Worm (Caenorhabditis elegans) whole organism, late embryonic: ENCODE results near the gene Y49F6B.2.

Source experiments
- C08G9.2 ChIP-seq: sonication (generic microtip); optimal IDR thresholded peaks from 2 replicates; lab custom pipeline; 2016; ENCODE audit warnings: mild to moderate bottlenecking, missing genetic modification characterization, moderate library complexity, missing compliant biosample characterization
- ama-1 ChIP-seq: fragments of 150-350 bp; optimal IDR thresholded peaks from 2 replicates; lab custom pipeline; 2014
- ceh-14 ChIP-seq: sonication (generic microtip); optimal IDR thresholded peaks from 2 replicates; lab custom pipeline; 2016; ENCODE audit warnings: missing genotype, missing genetic modification characterization, missing compliant biosample characterization
- ceh-18 ChIP-seq: sonication (generic microtip); optimal IDR thresholded peaks from 2 replicates; lab custom pipeline; 2016; ENCODE audit warnings: missing genetic modification characterization, missing compliant biosample characterization
- ceh-22 ChIP-seq: sonication (generic microtip); optimal IDR thresholded peaks from 2 replicates; lab custom pipeline; 2017; ENCODE audit warnings: missing biosample characterization, missing genetic modification characterization
- ceh-31 ChIP-seq: sonication (generic microtip); optimal IDR thresholded peaks from 2 replicates; lab custom pipeline; 2016; ENCODE audit warnings: missing genetic modification characterization, missing compliant biosample characterization
- ceh-34 ChIP-seq: sonication (generic microtip); optimal IDR thresholded peaks from 2 replicates; lab custom pipeline; 2016; ENCODE audit warnings: mild to moderate bottlenecking, missing genetic modification characterization, missing compliant biosample characterization
- ceh-45 ChIP-seq: fragments of 200-800 bp; sonication (Bioruptor generic); IDR thresholded peaks from 2 replicates; pipeline ENCODE4 v1.3.6; 2022; ENCODE audit warnings: missing genetic modification reagents, missing genetic modification characterization, missing compliant biosample characterization
- ceh-9 ChIP-seq: sonication (generic microtip); optimal IDR thresholded peaks from 2 replicates; lab custom pipeline; 2016; ENCODE audit warnings: mild to moderate bottlenecking, missing genetic modification characterization, inconsistent platforms, missing compliant biosample characterization
- che-1 ChIP-seq: sonication (generic microtip); optimal IDR thresholded peaks from 2 replicates; lab custom pipeline; 2016; ENCODE audit warnings: mild to moderate bottlenecking, missing genetic modification characterization, missing compliant biosample characterization
- dmd-4 ChIP-seq: sonication (generic microtip); optimal IDR thresholded peaks from 2 replicates; lab custom pipeline; 2016; ENCODE audit warnings: borderline replicate concordance, missing genetic modification characterization, missing compliant biosample characterization
- dve-1 ChIP-seq: sonication (generic microtip); optimal IDR thresholded peaks from 2 replicates; lab custom pipeline; 2017; ENCODE audit warnings: antibody characterized with exemption, mild to moderate bottlenecking, missing genetic modification characterization, missing compliant biosample characterization
- elt-4 ChIP-seq: sonication (generic microtip); optimal IDR thresholded peaks from 2 replicates; lab custom pipeline; 2016; ENCODE audit warnings: missing genetic modification characterization, missing compliant biosample characterization
- ets-4 ChIP-seq: sonication (generic microtip); optimal IDR thresholded peaks from 2 replicates; lab custom pipeline; 2016; ENCODE audit warnings: missing genetic modification characterization, missing compliant biosample characterization
- fkh-10 ChIP-seq: fragments of 150-350 bp; optimal IDR thresholded peaks from 2 replicates; lab custom pipeline; 2014; ENCODE audit warnings: missing biosample characterization, missing genetic modification reagents, missing genetic modification characterization
- fkh-6 ChIP-seq: sonication (generic microtip); optimal IDR thresholded peaks from 2 replicates; lab custom pipeline; 2016; ENCODE audit warnings: missing genetic modification characterization, missing compliant biosample characterization
- hlh-30 ChIP-seq: sonication (generic microtip); optimal IDR thresholded peaks from 2 replicates; lab custom pipeline; 2017; ENCODE audit warnings: antibody characterized with exemption, missing genetic modification characterization, missing compliant biosample characterization; ENCODE audit not compliant: insufficient read depth
- hlh-6 ChIP-seq: sonication (generic microtip); optimal IDR thresholded peaks from 2 replicates; lab custom pipeline; 2016; ENCODE audit warnings: missing genotype, missing genetic modification characterization, missing compliant biosample characterization
- mec-3 ChIP-seq: sonication (generic microtip); optimal IDR thresholded peaks from 2 replicates; lab custom pipeline; 2016; ENCODE audit warnings: borderline replicate concordance, missing genetic modification characterization, missing compliant biosample characterization
- nhr-11 ChIP-seq: fragments of 150-350 bp; optimal IDR thresholded peaks from 2 replicates; lab custom pipeline; 2014; ENCODE audit warnings: missing biosample characterization, missing genetic modification characterization
- npax-4 ChIP-seq: sonication (generic microtip); optimal IDR thresholded peaks from 2 replicates; lab custom pipeline; 2016; ENCODE audit warnings: missing genetic modification characterization, missing compliant biosample characterization
- odd-2 ChIP-seq: sonication (generic microtip); optimal IDR thresholded peaks from 2 replicates; lab custom pipeline; 2017; ENCODE audit warnings: antibody characterized with exemption, mild to moderate bottlenecking, missing genetic modification characterization, missing compliant biosample characterization
- pag-3 ChIP-seq: sonication (generic microtip); optimal IDR thresholded peaks from 2 replicates; lab custom pipeline; 2016; ENCODE audit warnings: missing compliant biosample characterization, missing genetic modification characterization, borderline replicate concordance
- pax-1 ChIP-seq: fragments of 150-350 bp; optimal IDR thresholded peaks from 2 replicates; lab custom pipeline; 2014; ENCODE audit warnings: missing biosample characterization, missing genetic modification characterization
- pqm-1 ChIP-seq: sonication (generic microtip); optimal IDR thresholded peaks from 2 replicates; lab custom pipeline; 2016; ENCODE audit warnings: missing genetic modification characterization, missing compliant biosample characterization
- sdc-2 ChIP-seq: sonication (generic microtip); optimal IDR thresholded peaks from 2 replicates; lab custom pipeline; 2016; ENCODE audit warnings: missing genotype, missing genetic modification characterization, missing compliant biosample characterization
- sox-4 ChIP-seq: sonication (generic microtip); optimal IDR thresholded peaks from 2 replicates; lab custom pipeline; 2017; ENCODE audit warnings: mild to moderate bottlenecking, missing genetic modification characterization, inconsistent platforms, missing compliant biosample characterization
- tbx-7 ChIP-seq: sonication (generic microtip); optimal IDR thresholded peaks from 2 replicates; lab custom pipeline; 2016; ENCODE audit warnings: missing genotype, missing genetic modification characterization, missing compliant biosample characterization
- ttx-3 ChIP-seq: sonication (generic microtip); optimal IDR thresholded peaks from 2 replicates; lab custom pipeline; 2016; ENCODE audit warnings: missing genetic modification reagents, missing genetic modification characterization, missing compliant biosample characterization
- unc-3 ChIP-seq, 2 experiments: fragments of 200-800 bp in 1 of 2; sonication (Bioruptor generic) in 1 of 2; sonication (generic microtip) in 1 of 2; conservative IDR thresholded peaks in 1 of 2; optimal IDR thresholded peaks in 1 of 2; 2 replicates each; pipeline versions ENCODE4 v1.3.6 to Lab custom; 2016 to 2022; ENCODE audit warnings: missing compliant biosample characterization in 2 of 2, missing genetic modification characterization in 2 of 2, missing genetic modification reagents in 1 of 2
- unc-42 ChIP-seq: sonication (generic microtip); optimal IDR thresholded peaks from 2 replicates; lab custom pipeline; 2016; ENCODE audit warnings: missing genotype, missing genetic modification characterization, missing compliant biosample characterization
- unc-55 ChIP-seq: sonication (generic microtip); optimal IDR thresholded peaks from 2 replicates; lab custom pipeline; 2017; ENCODE audit warnings: missing biosample characterization, missing genetic modification reagents, missing genetic modification characterization
- unc-86 ChIP-seq: sonication (generic microtip); optimal IDR thresholded peaks from 2 replicates; lab custom pipeline; 2016; ENCODE audit warnings: missing genetic modification characterization, missing compliant biosample characterization

The Y49F6B.2 gene

ce11 chrII:3472817-3473216 is 30.0 kb upstream of the Y49F6B.2 start, which contains the start of gene Y49F6B.6:
Y49F6B.6 (plus strand) TSS chrII:3473117.
- no peak for TF ChIP-seq sdc-2 (tag; lab: Kevin White, UChicago)
- no peak for TF ChIP-seq unc-55 (GFP tag; lab: Kevin White, UChicago)

- no peak for TF ChIP-seq hlh-30 (tag; lab: Kevin White, UChicago)
- TF ChIP-seq ceh-14 (tag; lab: Kevin White, UChicago): no peak
- TF ChIP-seq che-1: no peak
- no peak for TF ChIP-seq npax-4 (tag; lab: Kevin White, UChicago)
- TF ChIP-seq pag-3 (tag; lab: Kevin White, UChicago): no peak
Observed at ce11 chrII:3473744-3474143, 29.0 kb upstream of the Y49F6B.2 start, which contains the start of gene sdz-32. sdz-32 (plus strand) TSS chrII:3474044.

DNA sequence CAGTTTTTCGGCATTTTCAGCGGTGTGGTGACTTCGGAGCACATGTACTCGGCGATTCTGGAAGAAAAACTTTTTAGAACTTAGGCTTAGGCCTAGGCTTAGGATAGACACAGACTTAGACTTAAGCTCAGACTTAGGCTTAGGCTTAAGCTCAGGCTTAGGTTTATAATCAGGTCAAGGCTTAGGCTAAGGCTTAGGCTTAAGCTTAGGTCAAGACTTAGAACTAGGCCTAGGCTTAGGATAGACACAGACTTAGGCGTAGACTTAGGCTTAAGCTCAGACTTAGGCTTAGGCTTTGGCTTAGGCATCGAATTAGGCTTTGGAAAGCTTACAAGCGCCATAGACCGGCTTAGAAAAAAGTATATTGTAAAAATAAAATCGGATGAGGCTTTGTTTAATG is 26.2 kb upstream of the Y49F6B.2 start:
- TF ChIP-seq dve-1 (peak; percentile 62), ttx-3 (no peak), hlh-6 (tag; lab: Kevin White, UChicago) (no peak)

ce11 chrII:3477171-3477570 is 25.6 kb upstream of the Y49F6B.2 start, which contains the start of gene fbxb-104:
fbxb-104 (minus strand) TSS chrII:3477271.
- TF ChIP-seq elt-4 (no peak), dmd-4 (no peak), ceh-9 (no peak), unc-3 (GFP tag; conservative IDR thresholded peaks at IDR 0.05; lab: Robert Waterston, UW) (no peak), unc-3 (tag; optimal IDR thresholded peaks at IDR 0.05; lab: Kevin White, UChicago) (no peak), unc-42 (tag; lab: Kevin White, UChicago) (no peak), unc-86 (tag; lab: Kevin White, UChicago) (no peak), C08G9.2 (tag; lab: Kevin White, UChicago) (no peak), ama-1 (no peak), sox-4 (tag; lab: Kevin White, UChicago) (no peak), pqm-1 (tag; lab: Kevin White, UChicago) (no peak), ceh-18 (tag; lab: Kevin White, UChicago) (no peak), ets-4 (tag; lab: Kevin White, UChicago) (no peak), ceh-22 (tag; lab: Kevin White, UChicago) (no peak)

DNA sequence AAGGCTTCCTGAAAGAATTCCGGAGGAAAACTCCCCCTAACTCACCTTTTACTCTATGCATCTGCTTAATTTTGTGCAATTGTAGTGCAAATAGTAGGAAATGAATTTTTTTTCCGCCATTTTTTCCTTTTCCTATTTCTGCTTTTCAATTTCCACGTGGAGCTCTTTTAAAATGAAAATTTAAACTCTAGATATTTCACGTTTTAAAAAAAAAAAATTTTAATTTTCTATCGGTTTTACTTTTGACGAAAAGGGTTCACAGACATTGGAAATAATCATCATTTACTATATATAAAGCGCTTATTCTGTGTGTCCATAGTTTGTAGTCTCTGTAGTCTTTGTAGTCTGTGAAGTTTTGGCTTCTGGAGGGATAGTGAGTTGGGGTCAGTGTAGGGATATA is 21.2 kb upstream of the Y49F6B.2 start, which contains the start of gene Y49F6B.8:
Gene Y49F6B.8 (minus strand): TSS at position 101 of the 400 bp plus-strand sequence.
- TF ChIP-seq ets-4 (tag; lab: Kevin White, UChicago) (no peak), tbx-7 (tag; lab: Kevin White, UChicago) (no peak), unc-86 (tag; lab: Kevin White, UChicago) (no peak), odd-2 (tag; lab: Kevin White, UChicago) (no peak), che-1 (no peak), fkh-10 (GFP tag; lab: Kevin White, UChicago) (no peak), ceh-22 (tag; lab: Kevin White, UChicago) (no peak), nhr-11 (tag; lab: Kevin White, UChicago) (no peak), ceh-45 (GFP tag; lab: Robert Waterston, UW) (no peak), ceh-34 (tag; lab: Kevin White, UChicago) (no peak), dmd-4 (no peak), pax-1 (tag; lab: Kevin White, UChicago) (no peak), pag-3 (tag; lab: Kevin White, UChicago) (no peak), ceh-31 (tag; lab: Kevin White, UChicago) (no peak), mec-3 (tag; lab: Kevin White, UChicago) (no peak), npax-4 (tag; lab: Kevin White, UChicago) (no peak), pqm-1 (tag; lab: Kevin White, UChicago) (no peak), ceh-18 (tag; lab: Kevin White, UChicago) (no peak), fkh-6 (tag; lab: Kevin White, UChicago) (no peak)
